Worm (Caenorhabditis elegans): ENCODE measurements around the gene Y69H2.1.

Y69H2.1 gene

DNA sequence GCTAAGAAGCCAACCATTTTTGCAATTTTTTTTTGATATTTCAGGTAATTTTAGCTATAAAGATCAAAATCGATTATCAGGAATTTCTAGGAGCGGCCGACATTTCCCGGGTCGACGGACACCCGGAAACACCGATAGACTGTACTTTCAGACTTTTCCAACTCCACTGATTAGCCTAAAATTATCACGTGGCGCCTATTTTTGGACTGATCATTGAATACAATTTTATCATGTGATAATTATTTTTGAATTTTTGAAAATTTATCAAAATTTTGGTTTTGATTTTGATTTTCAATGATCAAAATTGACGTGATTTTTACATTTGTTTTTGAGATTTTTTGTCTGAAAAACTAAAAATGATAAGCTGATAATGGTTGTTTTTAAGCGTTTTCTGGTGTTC is 44.1 kb downstream of the Y69H2.1 start (continued):
- TF ChIP-seq elt-2 (tag; optimal IDR thresholded peaks at IDR 0.05) (peak; percentile 83), lin-14 (GFP tag; optimal IDR thresholded peaks at IDR 0.05) (no peak), lin-35 (GFP tag; optimal IDR thresholded peaks at IDR 0.05) (no peak)

DNA sequence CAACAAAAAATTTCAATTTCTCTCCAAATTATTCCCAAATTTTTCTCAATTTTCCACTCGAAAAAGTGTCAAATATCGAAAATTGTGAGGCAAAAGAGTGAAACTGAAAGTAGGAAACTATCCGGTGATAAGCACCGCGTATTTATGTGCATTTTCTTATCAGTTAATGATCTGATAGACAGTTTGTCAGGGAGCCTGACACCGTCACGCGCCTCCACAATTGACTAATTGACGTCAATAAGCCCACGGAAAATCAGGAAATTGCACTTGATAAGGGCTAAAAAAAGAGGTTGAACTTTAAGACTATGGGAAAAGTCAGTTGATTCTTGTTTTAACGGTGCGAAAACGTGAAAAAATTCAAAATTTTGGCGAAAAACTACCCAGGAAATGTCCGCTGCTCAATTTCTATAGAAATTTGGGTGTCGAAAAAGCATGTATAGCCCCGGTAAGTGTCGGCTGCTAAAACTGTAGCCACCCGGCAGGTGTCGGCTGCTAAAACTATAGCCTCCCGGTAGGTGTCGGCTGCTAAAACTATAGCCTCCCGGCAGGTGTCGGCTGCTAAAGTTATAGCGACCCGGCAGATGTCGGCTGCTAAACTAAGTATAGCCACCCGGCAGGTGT is 44.8 kb downstream of the Y69H2.1 start:
- no peak for TF ChIP-seq lsy-2 (tag; optimal IDR thresholded peaks at IDR 0.05)
- peak; percentile 3 for TF ChIP-seq snpc-4 (tag; optimal IDR thresholded peaks at IDR 0.05)
- TF ChIP-seq nhr-71 (tag; optimal IDR thresholded peaks at IDR 0.05): peak; percentile 28
- no peak for TF ChIP-seq nhr-11 (tag; optimal IDR thresholded peaks at IDR 0.05)
- TF ChIP-seq fkh-8 (tag; optimal IDR thresholded peaks at IDR 0.05): no peak
- TF ChIP-seq nhr-20 (tag; optimal IDR thresholded peaks at IDR 0.05): peak; percentile 19
- peak; percentile 28 for TF ChIP-seq nhr-19 (GFP tag; conservative IDR thresholded peaks at IDR 0.05)
- peak; percentile 35 for TF ChIP-seq tlp-1 (tag; optimal IDR thresholded peaks at IDR 0.05)
- peak; percentile 44 for TF ChIP-seq nhr-90 (tag; optimal IDR thresholded peaks at IDR 0.05; ENCODE audit: poor library complexity)
- no peak for TF ChIP-seq dsc-1 (tag; optimal IDR thresholded peaks at IDR 0.05)
- peak in 1 of 2 experiments; percentile 61 for TF ChIP-seq lin-35 (GFP tag; optimal IDR thresholded peaks at IDR 0.05)
- TF ChIP-seq pax-3 (tag; optimal IDR thresholded peaks at IDR 0.05): no peak
- TF ChIP-seq efl-1 (optimal IDR thresholded peaks at IDR 0.05): no peak
- TF ChIP-seq efl-1 (GFP tag; optimal IDR thresholded peaks at IDR 0.05 in 1 of 2): peak in 1 of 2 experiments; percentile 71
- no peak for TF ChIP-seq nhr-237 (tag; optimal IDR thresholded peaks at IDR 0.05)
- TF ChIP-seq grh-1 (GFP tag; IDR thresholded peaks at IDR 0.05): no peak
- peak in 1 of 2 experiments; percentile 37 for TF ChIP-seq mdl-1 (tag; optimal IDR thresholded peaks at IDR 0.05)
- peak; percentile 97 for TF ChIP-seq elt-2 (tag; optimal IDR thresholded peaks at IDR 0.05)

DNA sequence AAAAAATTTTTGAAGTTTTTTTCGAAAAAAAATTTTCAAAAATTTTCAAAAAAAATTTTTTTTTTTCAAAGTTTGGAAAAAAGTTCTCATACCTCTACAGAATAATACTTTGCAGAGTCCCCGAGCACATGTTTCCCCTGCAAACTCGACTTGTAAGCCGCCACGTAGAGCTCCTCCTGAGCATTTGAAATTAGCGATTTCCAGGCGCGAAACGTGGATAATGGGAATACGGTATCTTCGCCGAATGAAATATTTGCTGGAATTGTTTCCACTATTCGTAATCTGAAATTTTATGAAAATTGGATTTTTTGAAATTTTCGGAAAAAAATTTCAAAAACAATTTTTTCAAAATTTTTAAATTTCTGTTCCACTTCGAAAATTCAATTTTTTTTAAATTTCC is 46.2 kb downstream of the Y69H2.1 start:
- no peak for TF ChIP-seq mdl-1 (tag; optimal IDR thresholded peaks at IDR 0.05)

DNA sequence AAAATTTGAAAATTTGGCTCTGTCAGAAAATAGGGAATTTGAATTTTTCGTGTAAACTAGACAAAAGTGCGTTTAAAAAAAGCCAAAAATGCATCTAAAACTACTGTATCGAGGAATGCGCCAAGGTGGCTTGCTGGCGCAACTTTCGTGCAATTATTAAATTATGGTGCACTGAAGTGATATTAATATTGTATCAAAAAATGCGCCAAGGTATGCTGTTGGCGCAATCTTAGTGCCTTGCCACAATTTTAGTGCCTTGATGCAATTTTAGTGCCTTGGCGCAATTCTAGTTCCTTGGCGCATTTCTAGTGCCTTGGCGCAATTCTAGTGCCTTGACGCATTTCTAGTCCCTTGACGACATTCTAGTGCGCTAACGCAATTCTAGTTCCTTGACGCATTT is 47.3 kb downstream of the Y69H2.1 start:
- TF ChIP-seq efl-1 (optimal IDR thresholded peaks at IDR 0.05) (no peak), efl-1 (GFP tag; optimal IDR thresholded peaks at IDR 0.05 in 1 of 2) (peak in 1 of 2 experiments; percentile 91), lsy-2 (tag; optimal IDR thresholded peaks at IDR 0.05) (peak in 1 of 2 experiments; percentile 16), hlh-17 (GFP tag; optimal IDR thresholded peaks at IDR 0.05; ENCODE audit: borderline replicate concordance) (no peak), snu-23 (GFP tag; optimal IDR thresholded peaks at IDR 0.05) (no peak)

DNA sequence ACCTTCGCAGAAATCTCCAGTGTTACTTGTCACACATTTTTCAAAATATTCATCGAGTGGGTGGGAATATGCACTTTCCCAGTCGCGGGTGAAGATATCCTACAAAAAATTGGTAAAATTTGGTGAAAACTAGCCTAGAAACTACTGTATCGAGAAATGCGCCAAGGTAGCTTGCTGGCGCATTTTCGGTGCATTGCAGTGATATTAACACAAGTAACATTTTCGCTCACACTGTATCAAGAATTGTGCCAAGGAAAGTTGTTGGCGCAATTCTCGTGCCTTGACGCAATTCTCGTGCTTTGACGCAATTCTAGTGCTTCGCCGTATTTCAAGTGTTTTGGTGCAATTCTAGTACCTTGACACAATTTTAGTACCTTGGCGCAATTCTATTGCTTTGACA is 49.2 kb downstream of the Y69H2.1 start:
- TF ChIP-seq fkh-4 (tag; optimal IDR thresholded peaks at IDR 0.05; ENCODE audit: borderline replicate concordance) (no peak), nhr-85 (tag) (peak; percentile 72), lsy-2 (tag; optimal IDR thresholded peaks at IDR 0.05) (peak in 1 of 2 experiments; percentile 59), nhr-237 (tag; optimal IDR thresholded peaks at IDR 0.05) (no peak), C16A3.4 (tag; optimal IDR thresholded peaks at IDR 0.05) (no peak), fkh-10 (GFP tag; optimal IDR thresholded peaks at IDR 0.05) (no peak)

DNA sequence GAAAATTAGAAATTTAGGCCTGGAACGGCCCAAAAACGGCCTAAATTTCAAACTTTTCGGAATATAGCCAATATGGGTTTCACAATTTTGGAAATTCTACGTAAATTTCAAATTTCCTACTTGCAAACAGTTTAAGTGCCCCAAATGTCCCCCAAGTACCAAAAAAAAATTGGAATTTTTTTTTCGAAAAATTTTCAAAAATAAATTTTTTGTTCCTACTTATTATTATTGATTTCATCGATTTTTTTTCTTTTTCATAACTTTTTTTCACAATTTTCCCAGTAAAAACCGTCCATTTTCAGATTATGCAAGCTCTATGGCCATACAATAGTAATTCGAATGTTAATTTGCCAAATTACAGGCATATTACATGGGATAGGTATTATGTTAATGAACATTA is 50.8 kb downstream of the Y69H2.1 start, which contains the start of gene Y51A2D.21:
Gene Y51A2D.21 (plus strand): TSS at position 301 of the 400 bp plus-strand sequence.
- TF ChIP-seq C04F5.9 (tag; optimal IDR thresholded peaks at IDR 0.05): no peak
